Fruit fly (Drosophila melanogaster): ENCODE results near the gene Ada3.

DNA sequence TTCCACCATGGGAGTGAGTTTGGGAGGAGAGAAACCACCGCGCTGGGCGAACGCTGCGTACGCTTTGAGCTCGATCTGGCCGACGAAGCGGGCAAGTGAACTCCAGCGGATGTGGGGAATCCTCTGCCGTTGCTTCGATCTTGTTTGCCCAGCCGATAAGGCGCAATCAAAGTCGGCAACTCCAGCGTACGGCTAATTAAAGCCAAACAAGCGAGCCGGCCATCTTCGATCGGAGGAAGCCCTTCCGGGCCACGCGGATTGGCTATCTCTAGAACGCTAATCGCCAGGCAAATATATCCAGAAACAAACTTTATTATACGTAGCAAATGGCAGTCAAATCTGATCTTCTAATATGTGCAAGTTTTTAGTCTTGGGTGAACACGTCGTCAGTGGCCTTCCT, 2.9 kb downstream of the Ada3 start, which contains the start of gene CG7536:
- TF ChIP-seq ttk (optimal IDR thresholded peaks at IDR 0.05) (no peak), psq (optimal IDR thresholded peaks at IDR 0.05) (no peak), Sin3A (optimal IDR thresholded peaks at IDR 0.05) (no peak)

Measured in Kc167 (cell line).